Worm (Caenorhabditis elegans): Measurements from ENCODE around the gene dgk-5.

Gene dgk-5

DNA sequence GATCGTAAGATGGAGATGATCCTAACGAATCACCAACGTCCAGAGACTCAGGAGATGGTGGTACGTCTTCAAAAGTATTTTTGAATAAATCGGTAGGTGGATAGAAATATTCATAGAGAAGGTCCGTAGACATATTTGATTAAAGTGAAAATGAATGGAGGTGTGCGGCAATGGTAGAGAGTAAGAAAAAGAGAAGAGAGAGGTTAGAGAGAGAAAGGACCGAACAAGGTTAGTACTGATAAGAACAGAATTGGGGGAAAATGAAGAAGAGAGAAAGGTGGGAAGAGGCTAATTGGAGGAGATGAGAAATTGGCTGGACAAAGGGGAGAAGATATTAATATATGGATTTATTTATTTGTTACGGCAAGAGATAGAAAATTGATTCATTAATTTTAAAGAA, 21.2 kb downstream of the dgk-5 start, which contains the start of gene nhr-22:
nhr-22 (minus strand) TSS at position 137 of the 400 bp plus-strand sequence.
- TF ChIP-seq nfya-1 (tag; optimal IDR thresholded peaks at IDR 0.05; ENCODE audit: insufficient read depth): no peak
- TF ChIP-seq ceh-82 (tag; optimal IDR thresholded peaks at IDR 0.05): no peak
- TF ChIP-seq elt-2 (tag; optimal IDR thresholded peaks at IDR 0.05): peak; percentile 37

ce11 chrII:6448656-6449055, 22.2 kb downstream of the dgk-5 start:
- TF ChIP-seq elt-2 (tag; optimal IDR thresholded peaks at IDR 0.05): peak; percentile 53
- TF ChIP-seq nhr-23 (tag; optimal IDR thresholded peaks at IDR 0.05): peak; percentile 14
- TF ChIP-seq pqm-1 (tag; optimal IDR thresholded peaks at IDR 0.05): peak; percentile 9
- no peak for TF ChIP-seq lin-15B (tag; optimal IDR thresholded peaks at IDR 0.05)
- TF ChIP-seq nhr-25 (tag; optimal IDR thresholded peaks at IDR 0.05): peak; percentile 52
- TF ChIP-seq ZK546.5 (tag; optimal IDR thresholded peaks at IDR 0.05): no peak

ce11 chrII:6448189-6448588, 22.7 kb downstream of the dgk-5 start:
- TF ChIP-seq pha-4 (tag; optimal IDR thresholded peaks at IDR 0.05) (no peak), nhr-25 (tag; optimal IDR thresholded peaks at IDR 0.05) (peak; percentile 29), nhr-23 (tag; optimal IDR thresholded peaks at IDR 0.05) (peak; percentile 15)

- TF ChIP-seq tbx-2 (tag; optimal IDR thresholded peaks at IDR 0.05) (no peak), hmg-11 (tag; optimal IDR thresholded peaks at IDR 0.05) (no peak), R02D3.7 (tag; optimal IDR thresholded peaks at IDR 0.05) (no peak)
These were observed 27.2 kb downstream of the dgk-5 start, which contains the start of gene K06A1.2 for ce11 chrII:6443710-6444109. Gene K06A1.2, plus strand, starts transcription at chrII:6444010.

DNA sequence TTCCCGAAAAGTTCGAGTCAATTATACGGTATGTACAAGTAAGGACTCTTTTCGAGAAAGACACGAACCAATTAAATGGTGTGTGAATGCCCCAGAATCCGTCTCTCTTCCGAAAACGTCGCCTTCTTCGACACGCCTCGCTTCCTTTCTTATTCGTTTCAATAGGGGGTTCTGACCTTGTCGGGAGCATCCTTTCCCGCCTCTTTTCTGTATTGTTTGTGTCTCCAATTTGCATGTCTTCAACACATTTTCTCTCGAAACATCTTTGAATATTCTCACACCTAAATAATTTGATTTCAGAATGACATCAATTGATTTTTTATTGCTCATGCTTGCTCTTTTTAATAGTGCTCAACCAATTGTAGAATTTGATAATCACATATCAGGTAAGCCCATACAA, 29.8 kb downstream of the dgk-5 start, which contains the start of gene cutl-16:
cutl-16 (plus strand) TSS at position 301 of the 400 bp plus-strand sequence.
- no peak for TF ChIP-seq elt-1 (tag; optimal IDR thresholded peaks at IDR 0.05)
- TF ChIP-seq mml-1 (tag; optimal IDR thresholded peaks at IDR 0.05): no peak
- TF ChIP-seq zag-1 (tag; optimal IDR thresholded peaks at IDR 0.05): no peak
- TF ChIP-seq nhr-67 (tag; optimal IDR thresholded peaks at IDR 0.05): no peak
- no peak for TF ChIP-seq ZK546.5 (tag; optimal IDR thresholded peaks at IDR 0.05)
- TF ChIP-seq jun-1 (tag; optimal IDR thresholded peaks at IDR 0.05): no peak
- no peak for TF ChIP-seq fkh-2 (tag; optimal IDR thresholded peaks at IDR 0.05)
- no peak for TF ChIP-seq ceh-82 (tag; optimal IDR thresholded peaks at IDR 0.05)
- TF ChIP-seq egl-27 (tag; optimal IDR thresholded peaks at IDR 0.05): no peak
- no peak for TF ChIP-seq nhr-237 (tag; optimal IDR thresholded peaks at IDR 0.05)
- no peak for TF ChIP-seq ceh-16 (tag; optimal IDR thresholded peaks at IDR 0.05)
- TF ChIP-seq pqm-1 (tag; optimal IDR thresholded peaks at IDR 0.05): no peak
- no peak for TF ChIP-seq snpc-4 (tag; optimal IDR thresholded peaks at IDR 0.05)
- TF ChIP-seq eor-1 (tag; optimal IDR thresholded peaks at IDR 0.05): no peak
- TF ChIP-seq daf-12 (tag; optimal IDR thresholded peaks at IDR 0.05): no peak
- no peak for TF ChIP-seq nhr-11 (tag; optimal IDR thresholded peaks at IDR 0.05)
- no peak for TF ChIP-seq nhr-76 (tag; optimal IDR thresholded peaks at IDR 0.05)
- TF ChIP-seq ceh-28 (tag; optimal IDR thresholded peaks at IDR 0.05): no peak
- TF ChIP-seq ama-1 (optimal IDR thresholded peaks at IDR 0.05): no peak

ce11 chrII:6436845-6437244, 34.0 kb downstream of the dgk-5 start:
- TF ChIP-seq unc-39 (tag; optimal IDR thresholded peaks at IDR 0.05): no peak
- no peak for TF ChIP-seq pqm-1 (tag; optimal IDR thresholded peaks at IDR 0.05)
- TF ChIP-seq unc-62 (GFP tag; optimal IDR thresholded peaks at IDR 0.05): no peak
- no peak for TF ChIP-seq nhr-25 (tag; optimal IDR thresholded peaks at IDR 0.05)
- no peak for TF ChIP-seq nhr-11 (tag; optimal IDR thresholded peaks at IDR 0.05)
- no peak for TF ChIP-seq egl-27 (tag; optimal IDR thresholded peaks at IDR 0.05)
- TF ChIP-seq elt-1 (tag; optimal IDR thresholded peaks at IDR 0.05): no peak
- no peak for TF ChIP-seq nhr-28 (tag; optimal IDR thresholded peaks at IDR 0.05)
- no peak for TF ChIP-seq mdl-1 (tag; optimal IDR thresholded peaks at IDR 0.05)
- no peak for TF ChIP-seq eor-1 (tag; optimal IDR thresholded peaks at IDR 0.05)
- TF ChIP-seq elt-2 (tag; optimal IDR thresholded peaks at IDR 0.05): no peak
- TF ChIP-seq ama-1 (optimal IDR thresholded peaks at IDR 0.05): no peak
- TF ChIP-seq snpc-4 (tag; optimal IDR thresholded peaks at IDR 0.05): no peak
